Fruit fly (Drosophila melanogaster): ENCODE measurements around the gene CG9095.

DNA sequence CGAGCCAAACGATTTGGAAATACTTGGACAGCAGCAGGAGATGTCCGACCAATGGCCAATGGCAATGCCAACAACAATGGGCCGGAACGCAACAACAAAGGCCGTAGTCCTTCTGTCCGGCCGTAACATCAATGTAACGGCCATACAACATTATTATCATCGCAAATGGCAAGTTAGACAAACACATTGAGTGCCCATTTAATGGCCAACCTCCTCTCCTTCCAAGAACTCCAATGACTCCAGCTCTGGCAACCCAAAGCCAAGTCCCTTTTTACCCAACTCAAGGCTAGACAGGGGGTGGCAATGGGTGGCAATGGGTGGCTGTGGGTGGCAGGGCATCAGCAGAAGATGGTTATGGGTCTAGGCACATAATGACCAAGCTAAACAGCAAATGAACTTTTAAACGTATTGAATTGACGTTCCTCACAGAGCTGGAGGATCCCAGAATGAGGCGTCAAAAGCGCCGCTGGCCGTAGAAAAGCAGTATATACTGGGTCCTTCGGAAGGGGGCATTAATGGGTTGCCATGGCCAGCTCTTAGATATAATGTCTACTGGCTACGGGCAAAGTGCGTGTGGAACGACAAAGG, 36.9 kb upstream of the CG9095 start:
- TF ChIP-seq PHDP (tag; optimal IDR thresholded peaks at IDR 0.05) (no peak), CG34422 (GFP tag; IDR thresholded peaks at IDR 0.05) (no peak), ash1 (GFP tag; optimal IDR thresholded peaks at IDR 0.05) (no peak), CG32772 (GFP tag; IDR thresholded peaks at IDR 0.05) (no peak), Ets65A (GFP tag) (no peak), CG4730 (GFP tag; IDR thresholded peaks at IDR 0.05) (no peak), CG18764 (GFP tag; optimal IDR thresholded peaks at IDR 0.05) (no peak), CG31441 (GFP tag; IDR thresholded peaks at IDR 0.05) (no peak)
